Worm (Caenorhabditis elegans) whole organism, young adult: ENCODE results near the gene Y49E10.27.

ENCODE experiments used
- egl-18 ChIP-seq: fragments of 200-800 bp; sonication (Bioruptor generic); IDR thresholded peaks from 2 replicates; pipeline ENCODE4 v1.3.6; 2022; ENCODE audit warnings: missing genetic modification reagents, missing genetic modification characterization, missing compliant biosample characterization
- unc-62 ChIP-seq: fragments of 150-350 bp; optimal IDR thresholded peaks from 2 replicates; lab custom pipeline; 2014; ENCODE audit warnings: missing biosample characterization, missing genetic modification reagents, missing genetic modification characterization

DNA sequence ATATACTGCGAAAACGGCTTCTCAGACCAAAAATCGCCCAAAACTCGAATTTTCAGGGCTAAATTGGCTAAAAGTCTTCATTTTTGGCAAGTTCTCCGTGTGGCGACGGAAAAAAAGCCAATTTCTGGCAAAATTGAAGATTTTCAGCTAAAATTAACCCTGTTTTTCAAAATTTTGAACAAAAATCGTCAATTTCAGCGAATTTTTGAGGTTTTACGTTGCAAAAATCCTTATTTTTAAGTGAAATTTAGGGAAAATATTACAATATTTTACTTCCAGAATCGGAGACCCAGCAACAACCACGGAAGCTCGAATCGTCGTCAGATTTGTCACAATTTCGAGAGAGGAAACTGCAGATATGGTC is 6.0 kb upstream of the Y49E10.27 start:
- no peak for TF ChIP-seq egl-18 (GFP tag; lab: Robert Waterston, UW)
- no peak for TF ChIP-seq unc-62 (GFP tag; lab: Kevin White, UChicago)
